Fruit fly (Drosophila melanogaster) whole organism, embryonic: ENCODE data around the gene CG16957.
A peak's percentile ranks its signal among the peaks of the same experiment; 100 is the strongest.

Experiments used
- Abd-B ChIP-seq: fragments of 200-800 bp; sonication (Bioruptor generic); optimal IDR thresholded peaks from 2 replicates; lab custom pipeline; 2018; ENCODE audit warnings: missing biosample characterization, mild to moderate bottlenecking, missing genetic modification characterization, moderate library complexity
- BtbVII ChIP-seq: fragments of 200-800 bp; sonication (Bioruptor generic); optimal IDR thresholded peaks from 3 replicates; lab custom pipeline; 2017; ENCODE audit warnings: missing biosample characterization, mild to moderate bottlenecking, missing genetic modification characterization
- CG14667 ChIP-seq: fragments of 200-800 bp; sonication (Bioruptor generic); IDR thresholded peaks from 2 replicates; pipeline ENCODE4 v1.3.6; 2022; ENCODE audit warnings: missing biosample characterization, missing genetic modification characterization
- CG14965 ChIP-seq: fragments of 200-800 bp; sonication (Bioruptor generic); optimal IDR thresholded peaks from 2 replicates; lab custom pipeline; 2016; ENCODE audit warnings: missing biosample characterization, missing genetic modification characterization, borderline replicate concordance
- CG15696 ChIP-seq: fragments of 200-800 bp; sonication (Bioruptor generic); optimal IDR thresholded peaks from 2 replicates; lab custom pipeline; 2019; ENCODE audit warnings: missing biosample characterization, mild to moderate bottlenecking, missing genetic modification characterization, moderate library complexity
- CG17568 ChIP-seq: fragments of 200-800 bp; sonication (Bioruptor generic); optimal IDR thresholded peaks from 2 replicates; lab custom pipeline; 2018; ENCODE audit warnings: missing biosample characterization, mild to moderate bottlenecking, missing genetic modification characterization, moderate library complexity
- CG1792 ChIP-seq: fragments of 200-800 bp; sonication (Bioruptor generic); optimal IDR thresholded peaks from 2 replicates; lab custom pipeline; 2016; ENCODE audit warnings: missing biosample characterization, missing genetic modification characterization
- CG3281 ChIP-seq: fragments of 200-800 bp; sonication (Bioruptor generic); optimal IDR thresholded peaks from 3 replicates; lab custom pipeline; 2017; ENCODE audit warnings: missing biosample characterization, mild to moderate bottlenecking, missing genetic modification characterization
- CG3407 ChIP-seq: fragments of 200-800 bp; sonication (Bioruptor generic); optimal IDR thresholded peaks from 2 replicates; lab custom pipeline; 2018; ENCODE audit warnings: missing biosample characterization, mild to moderate bottlenecking, missing genetic modification characterization
- CG4282 ChIP-seq: fragments of 200-800 bp; sonication (Bioruptor generic); optimal IDR thresholded peaks from 2 replicates; lab custom pipeline; 2016; ENCODE audit warnings: missing biosample characterization, missing genetic modification characterization
- CG4730 ChIP-seq: fragments of 200-800 bp; sonication (Bioruptor generic); IDR thresholded peaks from 2 replicates; pipeline ENCODE4 v1.3.6; 2022; ENCODE audit warnings: missing biosample characterization, missing genetic modification characterization
- CG6791 ChIP-seq: fragments of 200-800 bp; sonication (Bioruptor generic); IDR thresholded peaks from 3 replicates; pipeline ENCODE4 v1.3.6; 2022; ENCODE audit warnings: missing biosample characterization, missing genetic modification characterization; ENCODE audit not compliant: partially characterized antibody
- CG8765 ChIP-seq: fragments of 200-800 bp; sonication (Bioruptor generic); IDR thresholded peaks from 2 replicates; pipeline ENCODE4 v1.3.6; 2022; ENCODE audit warnings: missing biosample characterization, missing genetic modification characterization
- CG9215 ChIP-seq: fragments of 200-800 bp; sonication (Bioruptor generic); IDR thresholded peaks from 2 replicates; pipeline ENCODE4 v1.3.6; 2022; ENCODE audit warnings: missing biosample characterization, missing genetic modification characterization
- CG9437 ChIP-seq: fragments of 200-800 bp; sonication (Bioruptor generic); optimal IDR thresholded peaks from 2 replicates; lab custom pipeline; 2018; ENCODE audit warnings: missing biosample characterization, mild to moderate bottlenecking, missing genetic modification characterization
- CTCF ChIP-seq: fragments of 200-800 bp; sonication (Bioruptor generic); optimal IDR thresholded peaks from 2 replicates; lab custom pipeline; 2017; ENCODE audit warnings: missing biosample characterization, mild to moderate bottlenecking, missing genetic modification characterization, moderate library complexity
- Dll ChIP-seq: fragments of 200-800 bp; sonication (Bioruptor generic); IDR thresholded peaks from 4 replicates; pipeline ENCODE4 v1.3.6; 2022; ENCODE audit warnings: missing biosample characterization, missing genetic modification characterization; ENCODE audit not compliant: partially characterized antibody
- E2f2 ChIP-seq: fragments of 200-800 bp; sonication (Bioruptor generic); IDR thresholded peaks from 2 replicates; pipeline ENCODE4 v1.3.6; 2022; ENCODE audit warnings: missing biosample characterization, missing genetic modification characterization
- Eip74EF ChIP-seq, 2 experiments: fragments of 200-800 bp in 1 of 2; fragments of >200 bp in 1 of 2; sonication (Bioruptor generic) in 1 of 2; optimal IDR thresholded peaks; 2 replicates each; lab custom pipeline; 2017 to 2019; ENCODE audit warnings: missing biosample characterization in 2 of 2, missing genetic modification characterization in 2 of 2, mild to moderate bottlenecking in 1 of 2, moderate library complexity in 1 of 2
- Ets65A ChIP-seq: fragments of 200-800 bp; sonication (Bioruptor generic); peaks from one replicate; lab custom pipeline; 2016; ENCODE audit warnings: missing biosample characterization, missing genetic modification characterization
- Gug ChIP-seq: fragments of 200-800 bp; sonication (Bioruptor generic); IDR thresholded peaks from 4 replicates; pipeline ENCODE4 v1.3.6; 2022; ENCODE audit warnings: missing biosample characterization, missing genetic modification characterization
- HHEX ChIP-seq: fragments of 200-800 bp; sonication (Bioruptor generic); optimal IDR thresholded peaks from 3 replicates; lab custom pipeline; 2017; ENCODE audit warnings: missing biosample characterization, mild to moderate bottlenecking, missing genetic modification characterization, missing genetic modification reagents
- HLH3B ChIP-seq: fragments of 200-800 bp; sonication (Bioruptor generic); IDR thresholded peaks from 2 replicates; pipeline ENCODE4 v1.3.6; 2022; ENCODE audit warnings: missing biosample characterization, missing genetic modification characterization
- Hr51 ChIP-seq, 2 experiments: fragments of 200-800 bp; sonication (Bioruptor generic); optimal IDR thresholded peaks; 2 replicates in 1 of 2; 3 replicates in 1 of 2; lab custom pipeline; 2016 to 2018; ENCODE audit warnings: missing biosample characterization in 2 of 2, missing genetic modification characterization in 2 of 2, mild to moderate bottlenecking in 1 of 2, moderate library complexity in 1 of 2
- Hsf ChIP-seq: fragments of 200-800 bp; sonication (Bioruptor generic); optimal IDR thresholded peaks from 3 replicates; lab custom pipeline; 2016; ENCODE audit warnings: missing biosample characterization, missing genetic modification characterization
- NC2α ChIP-seq: fragments of 200-800 bp; sonication (Bioruptor generic); optimal IDR thresholded peaks from 2 replicates; lab custom pipeline; 2016; ENCODE audit warnings: missing biosample characterization, missing genetic modification characterization
- Opbp ChIP-seq: fragments of 200-800 bp; sonication (Bioruptor generic); IDR thresholded peaks from 3 replicates; pipeline ENCODE4 v1.3.6; 2022; ENCODE audit warnings: missing biosample characterization, missing genetic modification characterization; ENCODE audit not compliant: partially characterized antibody
- Usf ChIP-seq: fragments of 200-800 bp; sonication (Bioruptor generic); optimal IDR thresholded peaks from 2 replicates; lab custom pipeline; 2017; ENCODE audit warnings: missing genotype, missing biosample characterization, missing genetic modification characterization
- ash1 ChIP-seq: fragments of 200-800 bp; sonication (Bioruptor generic); optimal IDR thresholded peaks from 2 replicates; lab custom pipeline; 2018; ENCODE audit warnings: missing biosample characterization, mild to moderate bottlenecking, missing genetic modification characterization
- ato ChIP-seq: fragments of 200-800 bp; sonication (Bioruptor generic); IDR thresholded peaks from 2 replicates; pipeline ENCODE4 v1.3.6; 2022; ENCODE audit warnings: missing biosample characterization, missing genetic modification characterization; ENCODE audit not compliant: partially characterized antibody
- az2 ChIP-seq: fragments of 200-800 bp; sonication (Bioruptor generic); optimal IDR thresholded peaks from 3 replicates; lab custom pipeline; 2016; ENCODE audit warnings: missing biosample characterization, missing genetic modification characterization
- btn ChIP-seq: fragments of 200-800 bp; sonication (Bioruptor generic); optimal IDR thresholded peaks from 2 replicates; lab custom pipeline; 2016; ENCODE audit warnings: missing biosample characterization, missing genetic modification characterization
- cad ChIP-seq: fragments of >200 bp; optimal IDR thresholded peaks from 2 replicates; lab custom pipeline; 2017; ENCODE audit warnings: missing biosample characterization, missing genetic modification characterization
- chinmo ChIP-seq: fragments of 200-800 bp; sonication (Bioruptor generic); IDR thresholded peaks from 4 replicates; pipeline ENCODE4 v1.3.6; 2022; ENCODE audit warnings: missing biosample characterization, missing genetic modification characterization; ENCODE audit not compliant: partially characterized antibody
- chm ChIP-seq: fragments of 200-800 bp; sonication (Bioruptor generic); IDR thresholded peaks from 2 replicates; pipeline ENCODE4 v1.3.6; 2022; ENCODE audit warnings: missing biosample characterization, missing genetic modification characterization
- chn ChIP-seq: fragments of 200-800 bp; sonication (Bioruptor generic); optimal IDR thresholded peaks from 2 replicates; lab custom pipeline; 2016; ENCODE audit warnings: missing biosample characterization, missing genetic modification characterization
- dimm ChIP-seq: fragments of 200-800 bp; sonication (Bioruptor generic); IDR thresholded peaks from 2 replicates; pipeline ENCODE4 v1.3.6; 2022; ENCODE audit warnings: missing biosample characterization, missing genetic modification characterization
- eve ChIP-seq, 2 experiments: fragments of >200 bp; optimal IDR thresholded peaks; 2 replicates each; lab custom pipeline; 2017; ENCODE audit warnings: missing biosample characterization in 2 of 2, missing genetic modification characterization in 2 of 2
- fd102C ChIP-seq: fragments of 200-800 bp; sonication (Bioruptor generic); optimal IDR thresholded peaks from 2 replicates; lab custom pipeline; 2018; ENCODE audit warnings: missing biosample characterization, mild to moderate bottlenecking, missing genetic modification characterization, moderate library complexity
- h ChIP-seq: fragments of >200 bp; optimal IDR thresholded peaks from 2 replicates; lab custom pipeline; 2017
- kay ChIP-seq: fragments of 200-800 bp; sonication (Bioruptor generic); optimal IDR thresholded peaks from 2 replicates; lab custom pipeline; 2016; ENCODE audit warnings: missing biosample characterization, missing genetic modification characterization
- lab ChIP-seq: fragments of 200-800 bp; sonication (Bioruptor generic); optimal IDR thresholded peaks from 3 replicates; lab custom pipeline; 2017; ENCODE audit warnings: missing biosample characterization, missing genetic modification characterization, mild to moderate bottlenecking, moderate library complexity, missing genetic modification reagents
- lbe ChIP-seq: fragments of 200-800 bp; sonication (Bioruptor generic); optimal IDR thresholded peaks from 2 replicates; lab custom pipeline; 2016; ENCODE audit warnings: missing biosample characterization, mild to moderate bottlenecking, missing genetic modification characterization
- pita ChIP-seq: fragments of 200-800 bp; sonication (Bioruptor generic); optimal IDR thresholded peaks from 2 replicates; lab custom pipeline; 2017; ENCODE audit warnings: missing biosample characterization, mild to moderate bottlenecking, missing genetic modification characterization
- pros ChIP-seq: fragments of 200-800 bp; sonication (Bioruptor generic); optimal IDR thresholded peaks from 3 replicates; lab custom pipeline; 2019; ENCODE audit warnings: missing biosample characterization, mild to moderate bottlenecking, missing genetic modification characterization, moderate library complexity
- pum ChIP-seq: fragments of 200-800 bp; sonication (Bioruptor generic); optimal IDR thresholded peaks from 2 replicates; lab custom pipeline; 2016; ENCODE audit warnings: missing biosample characterization, missing genetic modification characterization
- sd ChIP-seq: fragments of 200-800 bp; sonication (Bioruptor generic); optimal IDR thresholded peaks from 3 replicates; lab custom pipeline; 2018; ENCODE audit warnings: missing biosample characterization, mild to moderate bottlenecking, missing genetic modification characterization, moderate library complexity
- toy ChIP-seq: fragments of 200-800 bp; sonication (Bioruptor generic); IDR thresholded peaks from 2 replicates; pipeline ENCODE4 v1.3.6; 2022; ENCODE audit warnings: missing biosample characterization, missing genetic modification characterization
- trh ChIP-seq: fragments of 200-800 bp; sonication (Bioruptor generic); optimal IDR thresholded peaks from 2 replicates; lab custom pipeline; 2016; ENCODE audit warnings: missing biosample characterization, missing genetic modification characterization

The CG16957 gene

DNA sequence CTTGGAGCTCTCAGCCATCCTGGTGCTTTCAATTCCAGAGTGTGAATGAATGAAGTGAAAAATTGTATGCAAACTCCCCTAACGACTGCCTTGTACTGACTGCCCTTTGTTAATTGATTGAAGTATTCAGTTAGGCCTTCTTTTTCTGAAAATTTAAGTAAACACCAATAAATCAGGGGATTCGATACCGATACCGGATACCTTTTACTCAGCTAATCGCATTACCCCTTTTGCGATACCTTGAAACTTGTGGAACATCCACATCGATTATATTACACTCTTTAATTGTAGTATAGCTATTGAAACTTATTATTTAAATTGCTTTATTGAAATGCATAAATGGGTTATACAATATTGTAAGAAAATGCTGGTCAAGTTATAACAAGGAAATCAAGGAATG lies at the start of gene CG16957:
TSS of gene CG16957 (minus strand) at position 101 of the 400 bp plus-strand sequence.
- TF ChIP-seq Eip74EF (GFP tag; optimal IDR thresholded peaks at IDR 0.05; lab: Kevin White, UChicago) (no peak), ato (GFP tag; lab: Robert Waterston, UW) (no peak), sd (tag; lab: Kevin White, UChicago) (no peak), CG3407 (GFP tag; lab: Kevin White, UChicago) (no peak), HHEX (no peak), CG17568 (GFP tag; lab: Kevin White, UChicago) (no peak), CG3281 (no peak), CG1792 (GFP tag; lab: Kevin White, UChicago) (no peak)

DNA sequence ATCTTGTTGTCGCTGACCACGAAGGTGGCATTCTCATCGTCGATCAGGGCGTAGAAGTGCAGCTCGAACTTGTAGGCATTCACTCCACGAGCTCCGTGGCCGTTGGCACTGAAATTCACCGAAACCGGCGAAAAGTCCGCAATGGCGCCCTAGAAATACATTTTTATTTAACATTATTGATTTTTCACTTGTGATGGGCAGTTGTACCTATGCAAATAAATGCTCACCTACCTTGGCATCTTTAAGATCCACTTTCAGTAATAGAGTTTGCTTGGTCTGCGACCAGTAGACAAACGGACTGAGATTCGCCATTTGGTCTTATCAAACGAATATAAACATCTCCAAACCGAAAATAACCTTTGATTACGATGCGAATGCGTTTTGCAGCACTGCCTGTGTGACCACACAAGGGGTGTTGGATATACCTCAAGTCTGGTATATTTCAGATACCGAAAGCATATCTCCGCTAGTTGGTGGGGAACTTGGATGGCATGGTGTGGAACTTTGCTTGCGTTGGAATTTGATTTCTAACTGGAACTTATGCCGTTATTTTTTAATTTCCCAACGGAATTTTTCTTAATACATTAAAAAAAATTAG lies 49.4 kb upstream of the CG16957 start, which contains the start of gene Hacd2:
TSS of gene Hacd2 (minus strand) at position 403 of the 598 bp plus-strand sequence.
- TF ChIP-seq CG4282 (GFP tag; lab: Kevin White, UChicago), result no peak
- no peak for TF ChIP-seq CG9215 (GFP tag; lab: Robert Waterston, UW)
- TF ChIP-seq pros, result no peak
- TF ChIP-seq eve (GFP tag; optimal IDR thresholded peaks at IDR 0.05; lab: Kevin White, UChicago), result no peak
- peak; percentile 24 for TF ChIP-seq Hsf
- no peak for TF ChIP-seq kay
- peak; percentile 3 for TF ChIP-seq lab
- TF ChIP-seq HLH3B (GFP tag; lab: Robert Waterston, UW), result no peak
- no peak for TF ChIP-seq CG4730 (GFP tag; lab: Robert Waterston, UW)
- TF ChIP-seq lbe, result no peak
- no peak for TF ChIP-seq Eip74EF (GFP tag; optimal IDR thresholded peaks at IDR 0.05; lab: Kevin White, UChicago)
- TF ChIP-seq chm, result no peak
- TF ChIP-seq CG6791 (GFP tag; lab: Robert Waterston, UW), result peak; percentile 63; the same call in 2 of the 3 replicates
- TF ChIP-seq h, result no peak
- no peak for TF ChIP-seq dimm (GFP tag; lab: Robert Waterston, UW)
- TF ChIP-seq toy (GFP tag; lab: Robert Waterston, UW), result no peak
- TF ChIP-seq Hr51 (GFP tag; optimal IDR thresholded peaks at IDR 0.05; lab: Kevin White, UChicago), result peak; percentile 26 to 68
- no peak for TF ChIP-seq Dll (GFP tag; lab: Robert Waterston, UW)
- TF ChIP-seq trh (GFP tag; lab: Kevin White, UChicago), result no peak
- peak; percentile 89 for TF ChIP-seq pita (GFP tag; lab: Kevin White, UChicago)
- no peak for TF ChIP-seq CG14667 (GFP tag; lab: Robert Waterston, UW)
- no peak for TF ChIP-seq fd102C (GFP tag; lab: Kevin White, UChicago)
- no peak for TF ChIP-seq az2 (GFP tag; lab: Kevin White, UChicago)
- TF ChIP-seq chn, result peak; percentile 27
- no peak for TF ChIP-seq btn
- TF ChIP-seq CG9437, result peak; percentile 34
- TF ChIP-seq E2f2 (GFP tag; lab: Robert Waterston, UW), result peak; percentile 66
- no peak for TF ChIP-seq NC2α
- TF ChIP-seq CG14965 (GFP tag; lab: Kevin White, UChicago), result no peak
- no peak for TF ChIP-seq BtbVII (GFP tag; lab: Kevin White, UChicago)
- TF ChIP-seq CG17568 (GFP tag; lab: Kevin White, UChicago), result no peak
- TF ChIP-seq Usf (GFP tag; lab: Kevin White, UChicago), result no peak
- TF ChIP-seq CG15696 (tag; lab: Kevin White, UChicago), result no peak
- peak; percentile 52; the same call in 1 of the 4 replicates for TF ChIP-seq chinmo
- no peak for TF ChIP-seq CG8765
- no peak for TF ChIP-seq Gug
- TF ChIP-seq cad, result no peak
- no peak for TF ChIP-seq ash1 (GFP tag; lab: Kevin White, UChicago)
- TF ChIP-seq Ets65A, result peak; percentile 76
- peak; percentile 61; the same call in 2 of the 3 replicates for TF ChIP-seq Opbp (GFP tag; lab: Robert Waterston, UW)
- peak; percentile 75 for TF ChIP-seq CTCF (GFP tag; lab: Kevin White, UChicago)
- TF ChIP-seq Abd-B (GFP tag; lab: Kevin White, UChicago), result peak; percentile 25
- no peak for TF ChIP-seq pum (GFP tag; lab: Kevin White, UChicago)
